Worm (Caenorhabditis elegans): ENCODE results near the gene fbxa-19.

- TF ChIP-seq him-1 (tag; optimal IDR thresholded peaks at IDR 0.05) (no peak), W03F9.2 (tag; optimal IDR thresholded peaks at IDR 0.05) (no peak), dao-5 (tag; optimal IDR thresholded peaks at IDR 0.05) (no peak)
These were observed 16.7 kb downstream of the fbxa-19 start, which contains the start of gene Y82E9BL.19 for ce11 chrIII:1331894-1332293.
